Fruit fly (Drosophila melanogaster) whole organism, pupa: ENCODE results near the gene Glut1.

Experiments used
- CG17806 ChIP-seq: fragments of 200-800 bp; sonication (Bioruptor generic); optimal IDR thresholded peaks from 2 replicates; lab custom pipeline; 2018; ENCODE audit warnings: missing biosample characterization, mild to moderate bottlenecking, missing genetic modification characterization, moderate library complexity
- CG8159 ChIP-seq: fragments of 200-800 bp; sonication (Bioruptor generic); optimal IDR thresholded peaks from 3 replicates; lab custom pipeline; 2018; ENCODE audit warnings: missing biosample characterization, mild to moderate bottlenecking, missing genetic modification characterization, moderate library complexity
- CG8301 ChIP-seq: fragments of 200-800 bp; sonication (Bioruptor generic); optimal IDR thresholded peaks from 2 replicates; lab custom pipeline; 2018; ENCODE audit warnings: missing biosample characterization, mild to moderate bottlenecking, missing genetic modification characterization
- D1 ChIP-seq: fragments of 200-800 bp; sonication (Bioruptor generic); optimal IDR thresholded peaks from 2 replicates; lab custom pipeline; 2018; ENCODE audit warnings: missing biosample characterization, mild to moderate bottlenecking, missing genetic modification characterization, moderate library complexity
- gl ChIP-seq: fragments of 200-800 bp; sonication (Bioruptor generic); optimal IDR thresholded peaks from 2 replicates; lab custom pipeline; 2018; ENCODE audit warnings: missing biosample characterization, mild to moderate bottlenecking, missing genetic modification characterization
- rn ChIP-seq: fragments of 200-800 bp; sonication (Bioruptor generic); IDR thresholded peaks from 2 replicates; pipeline ENCODE4 v1.3.6; 2022; ENCODE audit warnings: missing biosample characterization, missing genetic modification characterization

DNA sequence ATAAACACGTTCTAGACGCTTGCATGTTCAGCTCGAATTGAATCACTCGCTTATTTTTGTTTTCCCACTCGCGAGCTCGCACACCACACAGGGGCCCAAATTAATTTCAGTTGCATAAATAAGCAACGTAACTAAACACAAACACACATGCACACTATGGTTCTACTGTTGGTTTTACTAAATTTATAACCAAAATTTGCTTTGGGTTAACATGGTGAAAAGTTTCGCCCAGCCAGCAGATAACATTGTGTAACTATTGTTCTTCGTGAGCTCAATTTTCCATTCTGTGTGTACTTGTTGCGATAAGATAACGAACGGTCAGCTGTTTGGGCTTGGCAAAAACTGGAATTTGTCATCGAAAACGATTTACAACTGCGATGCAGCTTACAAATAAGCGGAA lies 86.1 kb downstream of the Glut1 start:
- TF ChIP-seq rn (no peak), D1 (tag; lab: Kevin White, UChicago) (no peak), CG8301 (tag; lab: Kevin White, UChicago) (no peak), CG17806 (no peak), CG8159 (tag; lab: Kevin White, UChicago) (no peak), gl (tag; lab: Kevin White, UChicago) (no peak)
